Worm (Caenorhabditis elegans): ENCODE results near the gene F26G1.1.

- TF ChIP-seq ZK546.5 (tag; optimal IDR thresholded peaks at IDR 0.05) (no peak), lin-13 (GFP tag; optimal IDR thresholded peaks at IDR 0.05) (no peak), snpc-4 (tag; optimal IDR thresholded peaks at IDR 0.05) (no peak), nhr-10 (tag; optimal IDR thresholded peaks at IDR 0.05) (no peak), lin-39 (tag; optimal IDR thresholded peaks at IDR 0.05) (no peak), aha-1 (tag) (peak; percentile 69), nhr-25 (tag; optimal IDR thresholded peaks at IDR 0.05; ENCODE audit: borderline replicate concordance, insufficient read depth) (no peak), ctbp-1 (GFP tag; IDR thresholded peaks at IDR 0.05) (no peak), unc-62 (GFP tag; optimal IDR thresholded peaks at IDR 0.05 in 1 of 2) (no peak), unc-62 (tag; optimal IDR thresholded peaks at IDR 0.05) (no peak), ama-1 (optimal IDR thresholded peaks at IDR 0.05) (no peak), Y48G9A.11 (GFP tag; IDR thresholded peaks at IDR 0.05) (no peak), mdt-29 (GFP tag; IDR thresholded peaks at IDR 0.05) (no peak), pqm-1 (tag; optimal IDR thresholded peaks at IDR 0.05) (no peak), skn-1 (tag; optimal IDR thresholded peaks at IDR 0.05) (no peak)
Observed at ce11 chrII:4762574-4763285, 28.7 kb upstream of the F26G1.1 start, which contains the start of gene F26G1.2.
